Worm (Caenorhabditis elegans) whole organism, midembryonic: ENCODE results near the gene ZK262.8.
"Not testable (repeated sequence)": the region's sequence is repeated elsewhere in the genome, so short reads cannot be mapped to it uniquely, and the experiment has no call there.

ENCODE experiments used
- T22C8.4 ChIP-seq: fragments of 200-800 bp; sonication (Bioruptor generic); IDR thresholded peaks from 2 replicates; pipeline ENCODE4 v1.3.6; 2022; ENCODE audit warnings: missing genetic modification characterization, missing compliant biosample characterization
- cog-1 ChIP-seq: sonication (generic microtip); optimal IDR thresholded peaks from 2 replicates; lab custom pipeline; 2016; ENCODE audit warnings: missing genetic modification characterization, missing compliant biosample characterization
- flt-1 ChIP-seq: fragments of 200-800 bp; sonication (Bioruptor generic); IDR thresholded peaks from 2 replicates; pipeline ENCODE4 v1.3.6; 2022; ENCODE audit warnings: missing genetic modification characterization, missing compliant biosample characterization
- klf-2 ChIP-seq: fragments of 200-800 bp; sonication (Bioruptor generic); conservative IDR thresholded peaks from 2 replicates; pipeline ENCODE4 v1.3.6; 2022; ENCODE audit warnings: missing genetic modification reagents, missing genetic modification characterization, missing compliant biosample characterization
- med-1 ChIP-seq: sonication (generic microtip); optimal IDR thresholded peaks from 2 replicates; lab custom pipeline; 2017; ENCODE audit warnings: missing genetic modification characterization, mild to moderate bottlenecking, missing compliant biosample characterization, antibody characterized with exemption, missing genetic modification reagents; ENCODE audit not compliant: insufficient read depth
- ref-1 ChIP-seq: fragments of 200-800 bp; sonication (Bioruptor generic); conservative IDR thresholded peaks from 2 replicates; pipeline ENCODE4 v1.3.6; 2022; ENCODE audit warnings: missing genetic modification reagents, missing genetic modification characterization, missing compliant biosample characterization
- tab-1 ChIP-seq: fragments of 200-800 bp; sonication (Bioruptor generic); IDR thresholded peaks from 2 replicates; pipeline ENCODE4 v1.3.6; 2022; ENCODE audit warnings: missing genetic modification characterization, missing compliant biosample characterization
- ztf-23 ChIP-seq: fragments of 200-800 bp; sonication (Bioruptor generic); IDR thresholded peaks from 2 replicates; pipeline ENCODE4 v1.3.6; 2022; ENCODE audit warnings: missing genetic modification reagents, missing genetic modification characterization, missing compliant biosample characterization
- ztf-29 ChIP-seq: fragments of 200-800 bp; sonication (Bioruptor generic); IDR thresholded peaks from 2 replicates; pipeline ENCODE4 v1.3.6; 2022; ENCODE audit warnings: missing genetic modification reagents, missing genetic modification characterization, missing compliant biosample characterization

Gene ZK262.8

ce11 chrV:18438081-18438480 is at the start of gene ZK262.8:
Gene ZK262.8 (plus strand): TSS chrV:18438381.
- no peak for TF ChIP-seq tab-1 (GFP tag; lab: Robert Waterston, UW)

- TF ChIP-seq ref-1 = no peak
- no peak for TF ChIP-seq ztf-23
- TF ChIP-seq ztf-29 (GFP tag; lab: Robert Waterston, UW) = no peak
- no peak for TF ChIP-seq flt-1 (GFP tag; lab: Robert Waterston, UW)
- TF ChIP-seq med-1 (GFP tag; lab: Kevin White, UChicago) = no peak
- no peak for TF ChIP-seq T22C8.4 (GFP tag; lab: Robert Waterston, UW)
- no peak for TF ChIP-seq klf-2 (GFP tag; lab: Robert Waterston, UW)
- no peak for TF ChIP-seq cog-1
- TF ChIP-seq tab-1 (GFP tag; lab: Robert Waterston, UW) = no peak
These were observed 49.1 kb upstream of the ZK262.8 start, which contains the start of the genes Y51A2B.4 and Y51A2B.5 for ce11 chrV:18389046-18389445. Gene Y51A2B.4 (minus strand): TSS chrV:18389146. Gene Y51A2B.5 (plus strand): TSS chrV:18389277.

ce11 chrV:18394203-18394602 is 44.0 kb upstream of the ZK262.8 start, which contains the start of gene Y51A2B.6:
Gene Y51A2B.6 (minus strand): TSS chrV:18394303.
- TF ChIP-seq cog-1 (no peak), ref-1 (no peak), med-1 (GFP tag; lab: Kevin White, UChicago) (no peak), ztf-29 (GFP tag; lab: Robert Waterston, UW) (no peak), T22C8.4 (GFP tag; lab: Robert Waterston, UW) (no peak), tab-1 (GFP tag; lab: Robert Waterston, UW) (no peak)

- TF ChIP-seq T22C8.4 (GFP tag; lab: Robert Waterston, UW) = no peak
- TF ChIP-seq tab-1 (GFP tag; lab: Robert Waterston, UW) = no peak
- TF ChIP-seq flt-1 (GFP tag; lab: Robert Waterston, UW) = no peak
- TF ChIP-seq klf-2 (GFP tag; lab: Robert Waterston, UW) = no peak
- TF ChIP-seq cog-1 = no peak
- TF ChIP-seq ztf-23 = no peak
- no peak for TF ChIP-seq ref-1
- TF ChIP-seq med-1 (GFP tag; lab: Kevin White, UChicago) = no peak
- TF ChIP-seq ztf-29 (GFP tag; lab: Robert Waterston, UW) = no peak
These were observed 42.5 kb upstream of the ZK262.8 start, which contains the start of gene Y51A2B.9 for ce11 chrV:18395649-18396048. Gene Y51A2B.9 (minus strand): TSS chrV:18395749.

ce11 chrV:18397814-18398213 is 40.4 kb upstream of the ZK262.8 start, which contains the start of gene Y51A2B.16:
Gene Y51A2B.16 (minus strand): TSS chrV:18397914.
- TF ChIP-seq med-1 (GFP tag; lab: Kevin White, UChicago) (no peak), flt-1 (GFP tag; lab: Robert Waterston, UW) (no peak), tab-1 (GFP tag; lab: Robert Waterston, UW) (no peak), ztf-29 (GFP tag; lab: Robert Waterston, UW) (no peak), ztf-23 (no peak), klf-2 (GFP tag; lab: Robert Waterston, UW) (no peak), T22C8.4 (GFP tag; lab: Robert Waterston, UW) (no peak), ref-1 (no peak), cog-1 (no peak)

ce11 chrV:18402743-18403142 is 35.4 kb upstream of the ZK262.8 start:
- TF ChIP-seq flt-1 (GFP tag; lab: Robert Waterston, UW) (no peak), T22C8.4 (GFP tag; lab: Robert Waterston, UW) (no peak), tab-1 (GFP tag; lab: Robert Waterston, UW) (no peak), med-1 (GFP tag; lab: Kevin White, UChicago) (no peak), ztf-23 (no peak), klf-2 (GFP tag; lab: Robert Waterston, UW) (no peak), ref-1 (no peak), ztf-29 (GFP tag; lab: Robert Waterston, UW) (no peak), cog-1 (no peak)

ce11 chrV:18404767-18405166 is 33.4 kb upstream of the ZK262.8 start, which contains the start of gene srh-209:
Gene srh-209 (minus strand): TSS chrV:18404867.
- not testable (repeated sequence) for TF ChIP-seq med-1 (GFP tag; lab: Kevin White, UChicago); ztf-29 (GFP tag; lab: Robert Waterston, UW); ztf-23

ce11 chrV:18410142-18410541 is 28.0 kb upstream of the ZK262.8 start, which contains the start of gene srh-207:
Gene srh-207 (minus strand): TSS chrV:18410242.
- TF ChIP-seq ztf-23 = no peak
- TF ChIP-seq med-1 (GFP tag; lab: Kevin White, UChicago) = no peak
- no peak for TF ChIP-seq T22C8.4 (GFP tag; lab: Robert Waterston, UW)
- TF ChIP-seq flt-1 (GFP tag; lab: Robert Waterston, UW) = no peak
- TF ChIP-seq ref-1 = no peak
- no peak for TF ChIP-seq tab-1 (GFP tag; lab: Robert Waterston, UW)
- no peak for TF ChIP-seq ztf-29 (GFP tag; lab: Robert Waterston, UW)
- no peak for TF ChIP-seq klf-2 (GFP tag; lab: Robert Waterston, UW)
- TF ChIP-seq cog-1 = no peak

- TF ChIP-seq ztf-29 (GFP tag; lab: Robert Waterston, UW) = no peak
- TF ChIP-seq tab-1 (GFP tag; lab: Robert Waterston, UW) = no peak
- TF ChIP-seq flt-1 (GFP tag; lab: Robert Waterston, UW) = no peak
- no peak for TF ChIP-seq ztf-23
- no peak for TF ChIP-seq T22C8.4 (GFP tag; lab: Robert Waterston, UW)
- no peak for TF ChIP-seq ref-1
- no peak for TF ChIP-seq klf-2 (GFP tag; lab: Robert Waterston, UW)
- no peak for TF ChIP-seq med-1 (GFP tag; lab: Kevin White, UChicago)
These were observed 25.8 kb upstream of the ZK262.8 start for ce11 chrV:18412351-18412750.

ce11 chrV:18412887-18413286 is 25.3 kb upstream of the ZK262.8 start, which contains the start of gene ZK262.2:
Gene ZK262.2 (minus strand): TSS chrV:18412987.
- TF ChIP-seq cog-1 (no peak), ref-1 (no peak)
